Fruit fly (Drosophila melanogaster) whole organism, adult: ENCODE results near the gene ebi.

Source experiments
- CG11617 ChIP-seq: fragments of 200-800 bp; sonication (Bioruptor generic); optimal IDR thresholded peaks from 2 replicates; lab custom pipeline; 2017; ENCODE audit warnings: mild to moderate bottlenecking, missing biosample characterization, missing genetic modification reagents, missing genetic modification characterization
- CG12768 ChIP-seq: fragments of 200-800 bp; sonication (Bioruptor generic); optimal IDR thresholded peaks from 2 replicates; lab custom pipeline; 2017; ENCODE audit warnings: missing biosample characterization, missing genetic modification characterization, mild to moderate bottlenecking, moderate library complexity, missing genetic modification reagents
- CG14711 ChIP-seq: fragments of 200-800 bp; sonication (Bioruptor generic); optimal IDR thresholded peaks from 2 replicates; lab custom pipeline; 2018; ENCODE audit warnings: missing biosample characterization, mild to moderate bottlenecking, missing genetic modification characterization, moderate library complexity
- CG1620 ChIP-seq: fragments of 200-800 bp; sonication (Bioruptor generic); optimal IDR thresholded peaks from 2 replicates; lab custom pipeline; 2016; ENCODE audit warnings: missing biosample characterization, missing genetic modification characterization
- CG33017 ChIP-seq: fragments of 200-800 bp; sonication (Bioruptor generic); optimal IDR thresholded peaks from 2 replicates; lab custom pipeline; 2018; ENCODE audit warnings: missing biosample characterization, mild to moderate bottlenecking, missing genetic modification characterization, moderate library complexity
- CG5204 ChIP-seq: fragments of 200-800 bp; sonication (Bioruptor generic); optimal IDR thresholded peaks from 2 replicates; lab custom pipeline; 2016; ENCODE audit warnings: missing biosample characterization, missing genetic modification characterization
- CG7045 ChIP-seq: fragments of 200-800 bp; sonication (Bioruptor generic); optimal IDR thresholded peaks from 2 replicates; lab custom pipeline; 2017; ENCODE audit warnings: missing biosample characterization, mild to moderate bottlenecking, missing genetic modification characterization
- CG7101 ChIP-seq: fragments of 200-800 bp; sonication (Bioruptor generic); optimal IDR thresholded peaks from 2 replicates; lab custom pipeline; 2018; ENCODE audit warnings: missing biosample characterization, mild to moderate bottlenecking, missing genetic modification characterization, moderate library complexity
- Clk ChIP-seq: fragments of 200-800 bp; sonication (Bioruptor generic); optimal IDR thresholded peaks from 2 replicates; lab custom pipeline; 2017; ENCODE audit warnings: missing biosample characterization, missing genetic modification characterization
- Crg-1 ChIP-seq: fragments of 200-800 bp; sonication (Bioruptor generic); optimal IDR thresholded peaks from 2 replicates; lab custom pipeline; 2016; ENCODE audit warnings: missing biosample characterization, missing genetic modification characterization
- Hr96 ChIP-seq: fragments of 200-800 bp; sonication (Bioruptor generic); optimal IDR thresholded peaks from 2 replicates; lab custom pipeline; 2016; ENCODE audit warnings: missing biosample characterization, missing genetic modification characterization
- Mnt ChIP-seq: fragments of 200-800 bp; sonication (Bioruptor generic); optimal IDR thresholded peaks from 2 replicates; lab custom pipeline; 2016; ENCODE audit warnings: missing biosample characterization, mild to moderate bottlenecking, missing genetic modification characterization
- bab1 ChIP-seq: fragments of 200-800 bp; sonication (Bioruptor generic); optimal IDR thresholded peaks from 3 replicates; lab custom pipeline; 2019; ENCODE audit warnings: missing biosample characterization, mild to moderate bottlenecking, missing genetic modification characterization, moderate library complexity
- cic ChIP-seq: fragments of 200-800 bp; sonication (Bioruptor generic); optimal IDR thresholded peaks from 2 replicates; lab custom pipeline; 2017; ENCODE audit warnings: missing biosample characterization, mild to moderate bottlenecking, missing genetic modification characterization, moderate library complexity
- cnc ChIP-seq, 2 experiments: fragments of >200 bp; optimal IDR thresholded peaks; 2 replicates each; lab custom pipeline; 2017
- kay ChIP-seq: fragments of 200-800 bp; sonication (Bioruptor generic); peaks from one replicate; lab custom pipeline; 2016; ENCODE audit warnings: missing biosample characterization, missing genetic modification characterization, borderline replicate concordance
- ovo ChIP-seq: fragments of 200-800 bp; sonication (Bioruptor generic); optimal IDR thresholded peaks from 2 replicates; lab custom pipeline; 2016; ENCODE audit warnings: missing biosample characterization, missing genetic modification characterization
- pad ChIP-seq: fragments of 200-800 bp; sonication (Bioruptor generic); optimal IDR thresholded peaks from 3 replicates; lab custom pipeline; 2017; ENCODE audit warnings: missing biosample characterization, missing genetic modification characterization, mild to moderate bottlenecking, moderate library complexity, missing genetic modification reagents
- tj ChIP-seq: fragments of 200-800 bp; sonication (Bioruptor generic); optimal IDR thresholded peaks from 3 replicates; lab custom pipeline; 2017; ENCODE audit warnings: missing biosample characterization, mild to moderate bottlenecking, missing genetic modification characterization, moderate library complexity
- toe ChIP-seq: fragments of 200-800 bp; sonication (Bioruptor generic); optimal IDR thresholded peaks from 2 replicates; lab custom pipeline; 2016; ENCODE audit warnings: missing biosample characterization, missing genetic modification characterization

The ebi gene

DNA sequence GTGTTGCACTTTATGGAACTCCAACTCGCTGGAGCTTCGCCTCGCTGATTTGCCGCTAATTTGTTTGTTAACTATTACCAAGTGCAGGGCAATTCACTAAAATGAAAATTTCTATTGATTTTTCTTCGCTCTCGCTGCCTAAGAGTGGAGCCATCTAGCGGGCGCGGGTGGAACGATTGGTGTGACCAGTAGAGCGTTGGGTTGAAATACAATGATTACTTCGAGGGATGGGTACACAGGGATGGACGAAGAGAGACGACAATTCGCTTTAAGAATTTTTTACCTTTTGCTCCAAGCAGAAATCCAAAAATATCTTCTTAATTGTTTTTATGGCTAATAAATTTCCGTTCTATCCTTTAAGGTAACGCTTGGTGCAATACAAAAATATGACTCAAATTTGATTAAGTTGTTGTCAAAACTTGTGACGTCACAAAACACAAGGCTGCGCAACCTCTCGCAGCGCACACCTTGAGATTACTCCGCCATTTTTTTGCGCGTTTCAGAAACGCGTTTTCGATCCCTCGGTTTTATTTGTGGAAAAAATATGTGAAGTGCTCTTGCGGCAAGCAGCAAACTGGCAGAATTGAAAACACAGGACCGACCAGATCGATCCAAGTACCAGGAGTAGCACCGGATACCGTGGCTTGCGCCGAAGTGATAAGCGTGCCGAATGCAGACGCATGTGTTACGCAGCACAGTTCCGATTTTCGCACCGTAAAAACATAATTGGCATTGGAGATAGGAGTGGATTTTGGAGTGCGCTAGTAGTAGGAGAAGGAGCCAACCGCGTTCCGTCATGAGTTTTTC is at the start of gene ebi, which contains the start of gene AP-2alpha:
Gene ebi, plus strand, starts transcription at position 475 of the 807 bp plus-strand sequence.
Gene AP-2alpha, minus strand, starts transcription at position 185 of the 807 bp plus-strand sequence.
- TF ChIP-seq ovo (GFP tag; lab: Kevin White, UChicago) (peak; percentile 67), Clk (GFP tag; lab: Kevin White, UChicago) (peak; percentile 59), CG7101 (tag; lab: Kevin White, UChicago) (peak; percentile 83), CG33017 (tag; lab: Kevin White, UChicago) (peak; percentile 71), CG5204 (peak; percentile 90), CG1620 (GFP tag; lab: Kevin White, UChicago) (peak; percentile 94), Mnt (peak; percentile 81), kay (GFP tag; lab: Kevin White, UChicago) (no peak), tj (peak; percentile 57), Crg-1 (GFP tag; lab: Kevin White, UChicago) (peak; percentile 85), CG14711 (tag; lab: Kevin White, UChicago) (peak; percentile 61), cic (peak; percentile 64), CG7045 (peak; percentile 74), CG12768 (GFP tag; lab: Kevin White, UChicago) (peak; percentile 61), cnc (optimal IDR thresholded peaks at IDR 0.05; lab: Kevin White, UChicago) (no peak), bab1 (GFP tag; lab: Kevin White, UChicago) (peak; percentile 71), pad (peak; percentile 62), Hr96 (peak; percentile 93), CG11617 (peak; percentile 87), toe (peak; percentile 94)

DNA sequence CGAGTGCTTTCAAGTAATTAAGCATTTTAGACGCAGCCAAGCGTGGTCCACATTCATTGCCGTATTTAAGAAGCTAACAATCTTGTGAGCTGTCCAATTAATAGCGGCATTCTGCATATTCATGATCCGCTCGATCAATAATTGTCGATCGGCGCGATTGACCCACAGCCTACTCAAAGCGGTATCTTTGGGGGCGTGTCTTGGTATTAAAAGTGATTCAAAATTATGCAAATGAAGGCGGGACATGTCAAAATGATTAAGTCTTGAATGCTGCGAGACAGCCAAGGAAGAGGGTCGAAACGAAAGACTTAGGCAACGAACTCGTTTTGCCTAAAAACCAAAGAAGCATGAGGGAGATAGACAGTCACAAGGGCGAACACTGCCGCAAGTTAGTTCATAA is 48.0 kb upstream of the ebi start:
- TF ChIP-seq kay (GFP tag; lab: Kevin White, UChicago) (no peak), Mnt (no peak), pad (no peak), CG14711 (tag; lab: Kevin White, UChicago) (no peak), bab1 (GFP tag; lab: Kevin White, UChicago) (no peak), cic (no peak), CG5204 (no peak), CG7045 (no peak), Crg-1 (GFP tag; lab: Kevin White, UChicago) (no peak)

DNA sequence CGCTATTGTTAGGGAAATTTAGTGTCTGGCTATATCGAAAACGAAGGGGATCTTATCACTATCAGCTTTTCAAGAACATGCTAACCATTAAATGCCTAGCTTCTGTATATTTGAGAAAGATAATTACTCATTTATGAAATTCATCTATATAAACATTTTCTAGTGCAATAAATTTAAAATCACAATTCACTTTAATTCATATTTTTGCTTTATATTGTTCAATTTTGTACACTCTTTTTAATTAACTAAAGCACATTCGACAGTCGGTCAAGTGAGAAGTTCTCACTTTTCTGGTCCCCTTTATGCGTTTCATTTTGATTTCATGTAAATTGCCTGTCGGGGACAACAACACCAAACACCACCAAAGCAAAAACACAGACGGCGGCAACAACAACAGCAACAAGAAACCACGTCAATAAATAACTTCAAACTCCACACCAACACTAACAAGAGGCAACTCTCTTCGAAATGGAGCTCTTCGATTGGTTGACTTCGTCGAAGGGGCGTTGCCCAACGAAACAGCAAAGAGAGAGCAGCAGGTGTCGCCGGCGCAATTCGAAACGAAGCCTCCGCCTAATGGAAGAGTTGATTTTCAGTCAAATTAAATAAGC is 46.4 kb upstream of the ebi start:
- no peak for TF ChIP-seq cnc (optimal IDR thresholded peaks at IDR 0.05; lab: Kevin White, UChicago)

DNA sequence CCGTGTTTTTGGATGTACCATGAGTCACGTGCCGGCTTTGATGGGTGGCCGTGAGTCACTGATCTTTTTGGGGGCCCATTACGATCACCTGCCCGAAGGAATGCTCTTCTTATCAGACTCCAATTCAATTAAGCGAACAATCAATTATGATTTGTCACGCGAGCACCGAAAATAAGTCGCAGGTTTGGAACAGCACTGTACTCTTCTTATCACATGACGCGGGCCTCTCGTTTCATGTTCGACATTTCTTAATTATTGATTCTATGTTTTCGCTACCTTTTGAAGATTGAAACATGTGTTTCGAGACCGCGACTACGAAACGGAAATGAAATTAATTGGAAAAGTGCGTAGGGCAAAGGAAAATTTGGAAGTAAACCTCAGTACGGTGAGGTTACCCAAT is 45.1 kb upstream of the ebi start:
- TF ChIP-seq CG7101 (tag; lab: Kevin White, UChicago): no peak
- TF ChIP-seq Crg-1 (GFP tag; lab: Kevin White, UChicago): no peak
- no peak for TF ChIP-seq CG11617
- no peak for TF ChIP-seq bab1 (GFP tag; lab: Kevin White, UChicago)

DNA sequence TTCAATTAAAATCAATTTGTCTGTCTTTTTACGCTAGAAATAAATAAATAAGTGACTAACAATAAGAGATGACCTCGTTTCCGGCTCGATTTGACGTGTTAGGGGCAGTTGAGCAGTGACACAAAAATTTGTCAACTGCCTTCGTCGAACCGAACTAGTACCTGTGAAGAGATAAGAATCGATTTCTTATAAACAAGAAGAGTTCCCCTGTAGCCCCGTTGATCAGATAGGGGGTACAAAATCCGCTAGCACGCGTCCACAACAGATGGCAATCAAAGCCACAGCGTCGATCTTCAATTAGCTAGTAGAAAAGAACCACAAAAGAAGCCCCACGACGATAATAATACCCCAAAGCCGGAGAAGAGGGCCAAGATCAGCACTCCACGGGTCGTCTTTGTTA is 43.1 kb upstream of the ebi start:
- TF ChIP-seq bab1 (GFP tag; lab: Kevin White, UChicago) (no peak), CG12768 (GFP tag; lab: Kevin White, UChicago) (no peak), ovo (GFP tag; lab: Kevin White, UChicago) (no peak), CG5204 (no peak), Mnt (no peak), CG7045 (no peak), cnc (optimal IDR thresholded peaks at IDR 0.05; lab: Kevin White, UChicago) (no peak), Crg-1 (GFP tag; lab: Kevin White, UChicago) (no peak), CG11617 (no peak), cic (no peak), CG33017 (tag; lab: Kevin White, UChicago) (no peak), tj (no peak)

DNA sequence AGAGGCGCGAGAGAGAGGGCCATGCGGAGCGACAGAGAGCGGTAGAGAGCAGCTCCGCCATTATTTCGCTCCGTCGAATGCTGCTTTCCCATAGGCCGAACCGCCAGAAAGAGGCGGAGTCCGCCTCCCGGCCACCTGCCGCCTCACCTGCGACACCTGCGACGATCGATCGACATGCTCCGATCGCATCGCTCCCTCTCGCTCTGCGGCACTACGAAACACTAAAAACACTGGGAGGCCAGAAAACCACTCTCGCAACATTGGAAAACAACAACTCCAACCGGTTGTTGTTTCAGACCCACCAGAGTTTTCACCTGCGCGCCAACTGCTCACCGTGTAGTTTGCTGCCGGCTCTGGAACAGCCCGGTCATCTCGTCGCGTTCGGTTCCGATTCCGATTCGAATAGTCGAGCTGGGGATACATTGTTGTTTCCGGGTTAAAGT is 37.1 kb upstream of the ebi start, which contains the start of gene al:
Gene al, plus strand, starts transcription at position 333 of the 443 bp plus-strand sequence.
- TF ChIP-seq Crg-1 (GFP tag; lab: Kevin White, UChicago) (no peak), pad (no peak), Mnt (no peak), CG5204 (no peak)

DNA sequence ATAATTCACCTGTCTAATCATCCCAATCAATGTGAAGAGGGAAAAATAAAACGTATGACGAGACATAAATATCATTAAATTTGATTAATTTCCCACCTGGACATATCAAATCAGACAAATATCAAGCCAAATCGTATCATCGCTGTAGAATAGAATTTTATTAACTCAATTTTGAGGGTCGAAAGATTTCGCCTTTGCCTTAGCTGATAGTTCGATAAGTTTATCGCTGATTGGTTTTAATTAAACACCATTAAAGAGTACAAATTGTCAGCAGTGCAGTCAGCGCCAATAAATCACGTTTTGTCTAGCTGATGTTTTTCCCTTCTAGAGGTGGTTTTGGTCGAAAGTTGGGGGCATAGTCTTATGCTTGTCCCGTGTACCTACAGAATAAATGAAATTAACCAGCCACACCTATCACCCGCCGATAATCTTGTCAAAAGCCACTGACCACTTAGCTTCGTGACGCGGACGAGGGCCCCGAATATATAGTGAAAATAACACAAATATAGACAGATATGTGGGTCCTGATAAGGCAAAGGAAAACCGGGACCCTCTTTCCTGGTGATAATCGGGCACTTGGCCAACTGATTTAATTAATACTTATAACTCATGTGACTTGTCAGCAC is 35.9 kb upstream of the ebi start:
- TF ChIP-seq CG11617 (no peak), Hr96 (no peak), Mnt (no peak), kay (GFP tag; lab: Kevin White, UChicago) (no peak), toe (no peak), CG12768 (GFP tag; lab: Kevin White, UChicago) (no peak), Clk (GFP tag; lab: Kevin White, UChicago) (no peak), CG33017 (tag; lab: Kevin White, UChicago) (no peak), CG5204 (no peak), ovo (GFP tag; lab: Kevin White, UChicago) (no peak), CG14711 (tag; lab: Kevin White, UChicago) (no peak), cnc (optimal IDR thresholded peaks at IDR 0.05; lab: Kevin White, UChicago) (no peak), cic (no peak), CG1620 (GFP tag; lab: Kevin White, UChicago) (no peak), tj (no peak), bab1 (GFP tag; lab: Kevin White, UChicago) (no peak)
